Worm (Caenorhabditis elegans): ENCODE results near the gene srd-2.
A peak's percentile ranks its signal among the peaks of the same experiment; 100 is the strongest.

srd-2 gene

DNA sequence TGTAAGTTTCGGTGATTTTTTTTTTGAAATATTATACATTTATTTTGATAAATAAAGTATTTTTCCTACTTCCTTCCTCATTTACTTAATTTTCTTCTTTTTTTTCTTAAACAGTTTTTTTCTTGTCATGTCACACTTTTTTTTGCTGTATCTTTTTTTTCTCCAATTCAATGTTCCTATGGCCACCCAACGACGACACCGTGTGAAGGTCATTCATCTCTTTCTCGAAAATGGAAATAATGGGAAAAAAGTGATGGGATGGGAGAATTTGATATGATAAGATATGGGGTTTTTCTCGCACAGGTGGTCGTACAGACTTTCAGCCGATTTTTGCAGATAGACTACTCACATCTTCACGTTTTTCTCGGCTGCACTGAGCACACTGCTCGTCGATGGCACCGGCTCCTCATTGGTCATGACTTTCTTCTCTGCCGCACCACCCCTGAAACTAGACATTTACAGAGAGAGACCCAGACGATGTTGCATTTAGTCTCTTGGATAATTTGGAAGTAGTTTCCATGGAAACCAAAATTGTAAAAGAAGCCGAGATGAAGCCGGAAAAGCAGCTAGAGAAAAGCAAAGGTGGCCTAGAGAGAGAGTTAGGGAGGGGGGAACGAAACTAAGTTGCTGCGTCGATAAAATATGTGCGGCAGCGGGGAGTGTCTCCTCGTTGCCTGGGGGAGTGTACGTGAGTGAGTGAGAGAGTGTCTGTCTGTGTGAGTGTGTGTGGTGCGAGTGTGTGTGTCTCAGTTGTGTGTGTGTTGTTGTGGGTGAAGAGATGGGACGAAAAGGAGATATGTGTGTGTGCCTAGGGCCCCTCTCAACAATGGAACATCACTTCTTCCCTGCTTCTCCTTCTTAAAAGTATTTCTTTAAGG lies 18.6 kb downstream of the srd-2 start, which contains the start of gene daf-19 (continued):
- TF ChIP-seq ztf-16 (tag; optimal IDR thresholded peaks at IDR 0.05), result peak; percentile 37
- TF ChIP-seq ceh-22 (tag; optimal IDR thresholded peaks at IDR 0.05), result no peak
- TF ChIP-seq hlh-15 (tag; optimal IDR thresholded peaks at IDR 0.05), result no peak
- peak; percentile 75 for TF ChIP-seq fkh-6 (tag; optimal IDR thresholded peaks at IDR 0.05)
- no peak for TF ChIP-seq pat-9 (tag; optimal IDR thresholded peaks at IDR 0.05)
- peak; percentile 30 for TF ChIP-seq elt-2 (tag; optimal IDR thresholded peaks at IDR 0.05)
- peak; percentile 74 for TF ChIP-seq hlh-8 (tag; optimal IDR thresholded peaks at IDR 0.05)
- no peak for TF ChIP-seq pqm-1 (tag; optimal IDR thresholded peaks at IDR 0.05)
- TF ChIP-seq unc-3 (GFP tag; conservative IDR thresholded peaks at IDR 0.05), result 0 out of 2 replicates have a peak, but pooled peaks have one; percentile 8
- TF ChIP-seq unc-3 (tag; optimal IDR thresholded peaks at IDR 0.05), result no peak
- no peak for TF ChIP-seq zip-5 (tag; optimal IDR thresholded peaks at IDR 0.05)
- peak; percentile 55 for TF ChIP-seq dve-1 (tag; optimal IDR thresholded peaks at IDR 0.05)
- TF ChIP-seq nhr-232 (tag; optimal IDR thresholded peaks at IDR 0.05), result no peak
- TF ChIP-seq dmd-4 (tag; optimal IDR thresholded peaks at IDR 0.05; ENCODE audit: borderline replicate concordance), result peak; percentile 52
- TF ChIP-seq odd-2 (tag; optimal IDR thresholded peaks at IDR 0.05), result no peak
- TF ChIP-seq C08G9.2 (tag; optimal IDR thresholded peaks at IDR 0.05), result peak; percentile 50
- no peak for TF ChIP-seq unc-55 (GFP tag; optimal IDR thresholded peaks at IDR 0.05)
- TF ChIP-seq ceh-24 (tag; optimal IDR thresholded peaks at IDR 0.05), result no peak
- TF ChIP-seq gmeb-2 (tag; optimal IDR thresholded peaks at IDR 0.05), result peak; percentile 45
- peak; percentile 29 for TF ChIP-seq che-1 (tag; optimal IDR thresholded peaks at IDR 0.05)
- no peak for TF ChIP-seq npax-4 (tag; optimal IDR thresholded peaks at IDR 0.05)
- 0 out of 2 replicates have a peak, but pooled peaks have one; percentile 24 for TF ChIP-seq sox-2 (GFP tag; IDR thresholded peaks at IDR 0.05)
- peak; percentile 62 for TF ChIP-seq madf-2 (tag; optimal IDR thresholded peaks at IDR 0.05)
- peak; percentile 57 for TF ChIP-seq F13H6.1 (tag; optimal IDR thresholded peaks at IDR 0.05)
- TF ChIP-seq pha-2 (tag; optimal IDR thresholded peaks at IDR 0.05), result peak; percentile 68
- no peak for TF ChIP-seq pha-4 (tag; optimal IDR thresholded peaks at IDR 0.05)
- peak; percentile 42 for TF ChIP-seq eyg-1 (tag; optimal IDR thresholded peaks at IDR 0.05)
- TF ChIP-seq ceh-2 (tag; optimal IDR thresholded peaks at IDR 0.05), result peak; percentile 75
- no peak for TF ChIP-seq ceh-6 (GFP tag; optimal IDR thresholded peaks at IDR 0.05)
- TF ChIP-seq fax-1 (tag; optimal IDR thresholded peaks at IDR 0.05), result peak; percentile 21
- peak; percentile 68 for TF ChIP-seq rnt-1 (tag; optimal IDR thresholded peaks at IDR 0.05)
- TF ChIP-seq C38D4.7 (GFP tag; optimal IDR thresholded peaks at IDR 0.05), result peak; percentile 69
- TF ChIP-seq ceh-18 (tag; optimal IDR thresholded peaks at IDR 0.05), result peak; percentile 87
- peak; percentile 78 for TF ChIP-seq sox-4 (tag; optimal IDR thresholded peaks at IDR 0.05)
- peak; percentile 92 for TF ChIP-seq syd-9 (tag; optimal IDR thresholded peaks at IDR 0.05)
- TF ChIP-seq nhr-11 (tag; optimal IDR thresholded peaks at IDR 0.05), result peak; percentile 39
- peak; percentile 74 for TF ChIP-seq unc-42 (tag; optimal IDR thresholded peaks at IDR 0.05)
- TF ChIP-seq ceh-30 (tag; optimal IDR thresholded peaks at IDR 0.05), result peak; percentile 72
- TF ChIP-seq ceh-31 (tag; optimal IDR thresholded peaks at IDR 0.05), result peak; percentile 84
- no peak for TF ChIP-seq hlh-30 (tag; optimal IDR thresholded peaks at IDR 0.05; ENCODE audit: insufficient read depth)
- TF ChIP-seq ets-4 (tag; optimal IDR thresholded peaks at IDR 0.05), result peak; percentile 54
- TF ChIP-seq ref-2 (tag; optimal IDR thresholded peaks at IDR 0.05), result peak; percentile 79
- no peak for TF ChIP-seq ttx-3 (tag; optimal IDR thresholded peaks at IDR 0.05)
- peak; percentile 79 for TF ChIP-seq nfya-1 (tag; optimal IDR thresholded peaks at IDR 0.05)
- peak; percentile 70 for TF ChIP-seq pros-1 (tag; optimal IDR thresholded peaks at IDR 0.05)
- peak; percentile 9 for TF ChIP-seq unc-86 (tag; optimal IDR thresholded peaks at IDR 0.05)
- no peak for TF ChIP-seq ahr-1 (tag; optimal IDR thresholded peaks at IDR 0.05)
- TF ChIP-seq T23F11.4 (GFP tag; optimal IDR thresholded peaks at IDR 0.05), result peak; percentile 69
- peak; percentile 76 for TF ChIP-seq sdc-2 (tag; optimal IDR thresholded peaks at IDR 0.05)
- peak; percentile 46 for TF ChIP-seq Y22D7AL.16 (tag; optimal IDR thresholded peaks at IDR 0.05)
- no peak for TF ChIP-seq lin-11 (tag; optimal IDR thresholded peaks at IDR 0.05)
